Worm (Caenorhabditis elegans) whole organism, L3 larva: Measurements from ENCODE around the gene srab-13.

ENCODE experiments used
- ZK546.5 ChIP-seq: sonication (generic microtip); optimal IDR thresholded peaks from 2 replicates; lab custom pipeline; 2017; ENCODE audit warnings: missing biosample characterization, missing genetic modification characterization
- ama-1 ChIP-seq: fragments of 150-350 bp; optimal IDR thresholded peaks from 2 replicates; lab custom pipeline; 2018
- ceh-28 ChIP-seq: fragments of 150-350 bp; optimal IDR thresholded peaks from 2 replicates; lab custom pipeline; 2014; ENCODE audit warnings: missing biosample characterization, missing genetic modification reagents, missing genetic modification characterization
- ceh-82 ChIP-seq: fragments of 150-350 bp; optimal IDR thresholded peaks from 2 replicates; lab custom pipeline; 2014; ENCODE audit warnings: missing biosample characterization, missing genetic modification characterization
- ceh-9 ChIP-seq: sonication (generic microtip); optimal IDR thresholded peaks from 2 replicates; lab custom pipeline; 2018; ENCODE audit warnings: missing biosample characterization, missing genetic modification characterization
- daf-12 ChIP-seq: fragments of 150-350 bp; optimal IDR thresholded peaks from 2 replicates; lab custom pipeline; 2014; ENCODE audit warnings: missing biosample characterization, missing genetic modification reagents, missing genetic modification characterization
- egl-27 ChIP-seq: sonication (generic microtip); optimal IDR thresholded peaks from 4 replicates; lab custom pipeline; 2017; ENCODE audit warnings: missing biosample characterization, missing genetic modification reagents, missing genetic modification characterization
- egl-5 ChIP-seq: fragments of 150-350 bp; optimal IDR thresholded peaks from 2 replicates; lab custom pipeline; 2017; ENCODE audit warnings: missing biosample characterization, missing genetic modification reagents, missing genetic modification characterization, inconsistent platforms
- elt-1 ChIP-seq: fragments of 150-350 bp; optimal IDR thresholded peaks from 2 replicates; lab custom pipeline; 2014; ENCODE audit warnings: missing biosample characterization, missing genetic modification characterization
- elt-2 ChIP-seq: sonication (generic microtip); optimal IDR thresholded peaks from 2 replicates; lab custom pipeline; 2016; ENCODE audit warnings: missing genetic modification reagents, mild to moderate bottlenecking, missing genetic modification characterization, missing compliant biosample characterization
- elt-3 ChIP-seq, 3 experiments: fragments of 150-350 bp in 1 of 3; sonication (generic microtip) in 2 of 3; optimal IDR thresholded peaks; 2 replicates in 2 of 3; 4 replicates in 1 of 3; lab custom pipeline; 2014 to 2017; ENCODE audit warnings: missing biosample characterization in 3 of 3, missing genetic modification characterization in 3 of 3
- fkh-10 ChIP-seq: sonication (generic microtip); optimal IDR thresholded peaks from 2 replicates; lab custom pipeline; 2017; ENCODE audit warnings: missing biosample characterization, missing genetic modification reagents, missing genetic modification characterization
- fos-1 ChIP-seq: fragments of 150-350 bp; optimal IDR thresholded peaks from 2 replicates; lab custom pipeline; 2014; ENCODE audit warnings: missing biosample characterization, missing genetic modification characterization
- hmg-11 ChIP-seq: sonication (generic microtip); optimal IDR thresholded peaks from 2 replicates; lab custom pipeline; 2016; ENCODE audit warnings: missing genetic modification characterization, missing compliant biosample characterization
- lin-15B ChIP-seq: fragments of 150-350 bp; optimal IDR thresholded peaks from 2 replicates; lab custom pipeline; 2014; ENCODE audit warnings: missing biosample characterization, missing genetic modification characterization
- lin-39 ChIP-seq: fragments of 150-350 bp; optimal IDR thresholded peaks from 2 replicates; lab custom pipeline; 2018; ENCODE audit warnings: missing biosample characterization, missing genetic modification reagents, missing genetic modification characterization
- lsy-12 ChIP-seq: sonication (generic microtip); optimal IDR thresholded peaks from 2 replicates; lab custom pipeline; 2016; ENCODE audit warnings: mild to moderate bottlenecking, missing genetic modification characterization, missing compliant biosample characterization
- mdl-1 ChIP-seq: fragments of 150-350 bp; optimal IDR thresholded peaks from 2 replicates; lab custom pipeline; 2014; ENCODE audit warnings: missing biosample characterization, missing genetic modification characterization
- nfya-1 ChIP-seq: sonication (generic microtip); optimal IDR thresholded peaks from 2 replicates; lab custom pipeline; 2017; ENCODE audit warnings: missing genetic modification characterization, mild to moderate bottlenecking, missing compliant biosample characterization, antibody characterized with exemption, moderate library complexity; ENCODE audit not compliant: insufficient read depth
- nhr-11 ChIP-seq: fragments of 150-350 bp; optimal IDR thresholded peaks from 2 replicates; lab custom pipeline; 2014; ENCODE audit warnings: missing biosample characterization, missing genetic modification characterization
- nhr-12 ChIP-seq: fragments of 150-350 bp; optimal IDR thresholded peaks from 2 replicates; lab custom pipeline; 2014; ENCODE audit warnings: missing biosample characterization, missing genetic modification characterization
- nhr-23 ChIP-seq: fragments of 150-350 bp; optimal IDR thresholded peaks from 2 replicates; lab custom pipeline; 2014; ENCODE audit warnings: missing biosample characterization, missing genetic modification reagents, missing genetic modification characterization
- nhr-25 ChIP-seq: sonication (generic microtip); optimal IDR thresholded peaks from 2 replicates; lab custom pipeline; 2017; ENCODE audit warnings: missing biosample characterization, missing genetic modification characterization
- nhr-28 ChIP-seq: fragments of 150-350 bp; optimal IDR thresholded peaks from 2 replicates; lab custom pipeline; 2014; ENCODE audit warnings: missing biosample characterization, missing genetic modification characterization
- nhr-67 ChIP-seq: fragments of 150-350 bp; optimal IDR thresholded peaks from 2 replicates; lab custom pipeline; 2014; ENCODE audit warnings: missing biosample characterization, missing genetic modification characterization
- nhr-76 ChIP-seq: fragments of 150-350 bp; sonication (generic microtip); optimal IDR thresholded peaks from 5 replicates; lab custom pipeline; 2014; ENCODE audit warnings: missing biosample characterization, missing genetic modification characterization
- pha-4 ChIP-seq: fragments of 150-350 bp; optimal IDR thresholded peaks from 2 replicates; lab custom pipeline; 2014; ENCODE audit warnings: missing biosample characterization, missing genetic modification reagents, missing genetic modification characterization
- pqm-1 ChIP-seq: fragments of 150-350 bp; optimal IDR thresholded peaks from 2 replicates; lab custom pipeline; 2017; ENCODE audit warnings: missing biosample characterization, missing genetic modification characterization, inconsistent platforms
- skn-1 ChIP-seq: fragments of 150-350 bp; optimal IDR thresholded peaks from 2 replicates; lab custom pipeline; 2014; ENCODE audit warnings: missing biosample characterization, missing genetic modification characterization
- snpc-4 ChIP-seq: fragments of 150-350 bp; optimal IDR thresholded peaks from 2 replicates; lab custom pipeline; 2014; ENCODE audit warnings: missing biosample characterization, missing genetic modification characterization
- tbx-2 ChIP-seq: sonication (generic microtip); optimal IDR thresholded peaks from 2 replicates; lab custom pipeline; 2016; ENCODE audit warnings: mild to moderate bottlenecking, missing genetic modification characterization, missing compliant biosample characterization
- zag-1 ChIP-seq: fragments of 150-350 bp; optimal IDR thresholded peaks from 2 replicates; lab custom pipeline; 2014; ENCODE audit warnings: missing biosample characterization, missing genetic modification characterization
- ztf-11 ChIP-seq: fragments of 150-350 bp; optimal IDR thresholded peaks from 2 replicates; lab custom pipeline; 2014; ENCODE audit warnings: missing biosample characterization, missing genetic modification characterization
- ztf-4 ChIP-seq: fragments of 150-350 bp; optimal IDR thresholded peaks from 2 replicates; lab custom pipeline; 2014; ENCODE audit warnings: missing biosample characterization, missing genetic modification characterization

Gene srab-13

DNA sequence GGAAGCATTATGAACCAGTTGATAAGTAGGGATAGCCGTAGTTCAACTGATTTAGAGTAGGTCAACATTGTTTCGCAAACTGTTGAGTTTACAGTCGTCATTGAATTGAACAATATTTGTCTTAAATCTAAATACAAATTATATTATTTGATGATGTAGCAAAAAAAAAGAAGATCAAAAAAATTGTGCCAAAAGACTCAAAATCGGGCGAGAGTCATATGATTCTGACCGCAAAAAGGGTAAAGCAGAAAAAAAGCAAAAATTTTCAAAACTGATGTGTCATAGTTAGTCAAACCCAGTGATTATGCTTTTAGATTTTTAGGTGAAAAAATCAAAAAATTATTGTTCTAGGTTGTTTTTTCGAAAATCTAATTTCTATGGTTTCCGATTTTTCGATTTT, at the start of gene srab-13:
Gene srab-13, minus strand, starts transcription at position 101 of the 400 bp plus-strand sequence.
- TF ChIP-seq egl-5 (tag; lab: Kevin White, UChicago) (no peak), ceh-82 (tag; lab: Kevin White, UChicago) (no peak)

DNA sequence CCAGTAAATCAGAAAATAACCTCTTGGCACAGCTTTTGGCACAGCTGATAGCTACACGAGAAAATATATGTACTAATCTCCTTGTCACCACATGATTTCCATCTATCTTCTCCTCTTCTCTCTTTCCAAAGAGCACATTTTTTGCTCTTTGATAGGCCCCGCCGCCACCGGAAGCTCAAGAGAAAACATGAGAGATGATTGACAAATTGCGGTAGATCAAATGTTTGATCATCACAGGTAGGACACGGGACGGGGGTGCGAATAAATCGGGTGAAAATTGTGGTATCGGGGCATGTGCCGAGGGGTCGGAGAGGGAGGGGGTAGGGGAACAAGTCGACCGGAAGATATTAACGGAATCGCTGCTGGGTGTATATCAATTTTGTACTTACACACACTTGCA, 48.4 kb upstream of the srab-13 start:
- TF ChIP-seq lin-15B = no peak
- no peak for TF ChIP-seq mdl-1 (tag; lab: Kevin White, UChicago)
- peak; percentile 53 for TF ChIP-seq lin-39 (tag; lab: Kevin White, UChicago)
- no peak for TF ChIP-seq nhr-28 (tag; lab: Kevin White, UChicago)
- no peak for TF ChIP-seq elt-2
- TF ChIP-seq ztf-4 (tag; lab: Kevin White, UChicago) = no peak
- TF ChIP-seq, all 47 proteins: peak for 1

DNA sequence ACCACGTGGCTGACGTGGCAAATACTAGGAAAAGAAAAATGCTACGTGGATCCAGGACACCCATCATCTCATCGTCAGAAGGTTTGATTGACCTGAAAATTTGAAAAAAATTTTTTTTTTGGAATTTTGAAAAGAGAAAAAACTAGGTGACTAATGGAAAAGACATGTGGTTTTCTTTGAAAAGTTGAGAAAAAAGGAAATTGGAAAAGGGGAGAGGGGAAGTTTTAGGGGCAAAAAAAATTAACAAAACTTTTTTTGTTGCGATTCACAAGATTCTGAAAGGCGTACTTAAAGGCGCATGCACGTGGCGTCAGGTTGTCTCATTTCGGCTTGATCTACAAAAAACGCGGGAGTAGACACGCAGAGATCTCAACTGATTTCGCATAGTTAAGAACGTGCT, 45.1 kb upstream of the srab-13 start, which contains the start of gene Y40B10A.9:
Gene Y40B10A.9, minus strand, starts transcription at position 101 of the 400 bp plus-strand sequence.
- no peak for TF ChIP-seq ztf-4 (tag; lab: Kevin White, UChicago)
- TF ChIP-seq egl-27 (tag; lab: Kevin White, UChicago) = no peak
- no peak for TF ChIP-seq nhr-67 (tag; lab: Kevin White, UChicago)
- TF ChIP-seq skn-1 (tag; lab: Kevin White, UChicago) = no peak
- TF ChIP-seq fos-1 (tag; lab: Kevin White, UChicago) = no peak
- TF ChIP-seq zag-1 = no peak
- TF ChIP-seq elt-3 (tag; optimal IDR thresholded peaks at IDR 0.05; lab: Kevin White, UChicago) = no peak
- TF ChIP-seq daf-12 (tag; lab: Kevin White, UChicago) = no peak
- no peak for TF ChIP-seq ceh-28 (tag; lab: Kevin White, UChicago)
- no peak for TF ChIP-seq mdl-1 (tag; lab: Kevin White, UChicago)
- no peak for TF ChIP-seq nhr-28 (tag; lab: Kevin White, UChicago)
- TF ChIP-seq lsy-12 (tag; lab: Kevin White, UChicago) = no peak
- no peak for TF ChIP-seq nhr-25 (tag; lab: Kevin White, UChicago)
- TF ChIP-seq ztf-11 (tag; lab: Kevin White, UChicago) = no peak
- no peak for TF ChIP-seq nhr-11 (tag; lab: Kevin White, UChicago)
- no peak for TF ChIP-seq nhr-12 (tag; lab: Kevin White, UChicago)
- no peak for TF ChIP-seq nhr-23 (tag; lab: Kevin White, UChicago)
- TF ChIP-seq pqm-1 (tag; lab: Kevin White, UChicago) = no peak

DNA sequence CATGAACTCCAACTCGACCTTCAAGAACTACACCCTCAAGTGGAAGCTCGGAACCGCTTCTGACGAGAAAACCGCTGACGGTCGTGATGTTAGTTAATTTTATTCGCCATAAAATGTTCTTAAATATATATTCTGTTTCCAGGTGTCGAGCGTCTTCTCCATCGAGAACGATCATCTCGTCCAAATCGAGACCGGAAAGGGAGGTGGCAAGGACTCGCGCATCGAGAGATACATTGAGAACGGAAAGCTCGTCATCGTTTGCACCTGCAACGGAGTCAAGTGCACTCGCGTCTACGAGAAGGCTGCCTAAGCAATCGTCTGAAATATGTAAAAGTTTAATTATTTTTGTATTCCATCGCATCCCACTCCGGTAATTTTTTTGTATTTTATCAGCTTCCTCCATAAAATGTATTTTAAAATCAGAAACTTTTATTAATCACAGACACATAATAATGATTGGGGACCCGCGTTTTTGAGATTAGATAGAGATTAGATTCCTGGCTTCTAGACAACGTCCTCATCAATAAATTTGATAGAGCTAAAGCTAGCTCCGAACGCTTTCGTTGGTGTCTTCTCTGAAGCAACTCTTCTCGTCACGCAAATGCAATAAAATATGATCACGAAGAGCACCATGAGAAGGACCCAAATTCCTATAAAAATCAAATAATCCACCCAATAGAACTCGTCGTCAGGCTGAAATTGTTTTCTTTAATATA, 41.2 kb upstream of the srab-13 start:
- TF ChIP-seq ama-1 (lab: Kevin White, UChicago) (peak; percentile 21), tbx-2 (no peak)

DNA sequence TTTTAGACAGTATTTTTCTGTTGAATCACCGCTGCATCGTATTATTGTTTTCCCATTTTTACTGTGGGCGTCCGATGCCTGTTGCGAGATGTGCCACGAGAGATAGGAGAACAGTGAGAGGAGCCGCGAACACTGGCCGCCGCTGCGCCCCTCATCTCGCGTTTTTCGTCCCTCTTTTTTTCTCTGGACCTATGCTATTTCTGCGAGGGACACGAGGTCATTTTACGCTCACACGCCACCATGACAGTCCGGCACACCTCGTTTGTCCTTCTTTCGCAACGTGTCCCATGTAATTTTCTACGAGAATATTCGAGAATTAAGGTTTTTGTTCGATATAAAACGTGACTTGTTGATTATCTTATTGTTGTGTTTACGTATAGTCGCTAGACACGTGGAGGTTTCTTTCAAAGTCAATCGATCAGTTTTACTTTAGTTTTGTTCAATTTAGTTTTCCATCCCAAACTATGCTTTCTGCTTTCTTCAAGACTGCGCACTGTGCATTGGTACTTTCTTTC, 40.4 kb upstream of the srab-13 start, which contains the start of gene lbp-9:
Gene lbp-9, plus strand, starts transcription at position 465 of the 515 bp plus-strand sequence.
- TF ChIP-seq nhr-76 (tag; lab: Kevin White, UChicago) = no peak
- TF ChIP-seq lin-15B = peak; percentile 3
- peak; percentile 56 for TF ChIP-seq lin-39 (tag; lab: Kevin White, UChicago)
- TF ChIP-seq nfya-1 (tag; lab: Kevin White, UChicago) = peak; percentile 55
- no peak for TF ChIP-seq nhr-67 (tag; lab: Kevin White, UChicago)
- peak; percentile 25 for TF ChIP-seq hmg-11 (tag; lab: Kevin White, UChicago)
- no peak for TF ChIP-seq ceh-82 (tag; lab: Kevin White, UChicago)
- peak; percentile 20 for TF ChIP-seq egl-5 (tag; lab: Kevin White, UChicago)
- peak; percentile 24 for TF ChIP-seq snpc-4
- TF ChIP-seq daf-12 (tag; lab: Kevin White, UChicago) = no peak
- TF ChIP-seq ceh-9 (tag; lab: Kevin White, UChicago) = no peak
- TF ChIP-seq ZK546.5 (tag; lab: Kevin White, UChicago) = no peak
- TF ChIP-seq ceh-28 (tag; lab: Kevin White, UChicago) = peak; percentile 10
- peak; percentile 12 for TF ChIP-seq nhr-23 (tag; lab: Kevin White, UChicago)
- TF ChIP-seq nhr-25 (tag; lab: Kevin White, UChicago) = peak; percentile 94
- no peak for TF ChIP-seq nhr-28 (tag; lab: Kevin White, UChicago)
- TF ChIP-seq pha-4 = peak; percentile 11
- TF ChIP-seq fkh-10 (GFP tag; lab: Kevin White, UChicago) = no peak
- no peak for TF ChIP-seq elt-1 (tag; lab: Kevin White, UChicago)
